Worm (Caenorhabditis elegans) whole organism, L4 larva: ENCODE data around the gene F53G2.3.
A peak's percentile ranks its signal among the peaks of the same experiment; 100 is the strongest.

Experiments
- D1046.2 ChIP-seq: fragments of 200-800 bp; sonication (Bioruptor generic); IDR thresholded peaks from 2 replicates; pipeline ENCODE4 v1.3.6; 2022; ENCODE audit warnings: missing genetic modification characterization, missing compliant biosample characterization
- F44E2.7 ChIP-seq: fragments of 200-800 bp; sonication (Bioruptor generic); IDR thresholded peaks from 2 replicates; pipeline ENCODE4 v2.1.2; 2022; ENCODE audit warnings: missing genetic modification characterization, missing compliant biosample characterization
- R02D3.7 ChIP-seq: fragments of 150-350 bp; sonication (generic microtip); optimal IDR thresholded peaks from 3 replicates; lab custom pipeline; 2014; ENCODE audit warnings: missing biosample characterization, missing genetic modification characterization
- T26A8.4 ChIP-seq: fragments of 200-800 bp; sonication (Bioruptor generic); IDR thresholded peaks from 2 replicates; pipeline ENCODE4 v1.3.6; 2022; ENCODE audit warnings: missing genetic modification characterization, missing compliant biosample characterization
- Y105C5A.15 ChIP-seq: fragments of 200-800 bp; sonication (Bioruptor generic); IDR thresholded peaks from 2 replicates; pipeline ENCODE4 v1.3.6; 2022; ENCODE audit warnings: missing genetic modification characterization, missing compliant biosample characterization
- ZK337.2 ChIP-seq: fragments of 200-800 bp; sonication (Bioruptor generic); IDR thresholded peaks from 2 replicates; pipeline ENCODE4 v1.3.6; 2022; ENCODE audit warnings: missing genetic modification reagents, missing genetic modification characterization, missing compliant biosample characterization
- ZK546.5 ChIP-seq, 2 experiments: sonication (generic microtip); optimal IDR thresholded peaks; 2 replicates each; lab custom pipeline; 2017; ENCODE audit warnings: missing biosample characterization in 2 of 2, missing genetic modification characterization in 2 of 2
- aha-1 ChIP-seq: fragments of 150-350 bp; peaks from one replicate; lab custom pipeline; 2014; ENCODE audit warnings: missing biosample characterization, missing genetic modification characterization
- aly-2 ChIP-seq: sonication (generic microtip); optimal IDR thresholded peaks from 2 replicates; lab custom pipeline; 2018; ENCODE audit warnings: missing biosample characterization, missing genetic modification characterization
- ama-1 ChIP-seq: fragments of 150-350 bp; optimal IDR thresholded peaks from 2 replicates; lab custom pipeline; 2014; ENCODE audit warnings: inconsistent platforms, mixed read lengths
- attf-4 ChIP-seq: sonication (generic microtip); optimal IDR thresholded peaks from 3 replicates; lab custom pipeline; 2017; ENCODE audit warnings: missing biosample characterization, missing genetic modification characterization
- ceh-20 ChIP-seq: fragments of 200-800 bp; sonication (Bioruptor generic); IDR thresholded peaks from 2 replicates; pipeline ENCODE4 v1.3.6; 2022; ENCODE audit warnings: missing genetic modification reagents, missing genetic modification characterization, missing compliant biosample characterization
- ceh-28 ChIP-seq: fragments of 150-350 bp; optimal IDR thresholded peaks from 2 replicates; lab custom pipeline; 2014; ENCODE audit warnings: missing biosample characterization, missing genetic modification reagents, missing genetic modification characterization
- cey-2 ChIP-seq: sonication (generic microtip); optimal IDR thresholded peaks from 3 replicates; lab custom pipeline; 2017; ENCODE audit warnings: missing genetic modification characterization, mild to moderate bottlenecking, missing compliant biosample characterization, antibody characterized with exemption, borderline replicate concordance; ENCODE audit not compliant: insufficient read depth
- ctbp-1 ChIP-seq: fragments of 200-800 bp; sonication (Bioruptor generic); IDR thresholded peaks from 2 replicates; pipeline ENCODE4 v1.3.6; 2022; ENCODE audit warnings: missing genetic modification reagents, missing genetic modification characterization, missing compliant biosample characterization
- daf-12 ChIP-seq: fragments of 150-350 bp; optimal IDR thresholded peaks from 2 replicates; lab custom pipeline; 2014; ENCODE audit warnings: missing biosample characterization, missing genetic modification reagents, missing genetic modification characterization
- daf-16 ChIP-seq, 3 experiments: sonication (generic microtip); optimal IDR thresholded peaks; 2 replicates each; lab custom pipeline; 2016 to 2017; ENCODE audit warnings: missing genetic modification characterization in 3 of 3, missing genetic modification reagents in 3 of 3, mild to moderate bottlenecking in 2 of 3, missing compliant biosample characterization in 2 of 3, missing biosample characterization in 1 of 3, moderate library complexity in 1 of 3
- daf-19 ChIP-seq: fragments of 200-800 bp; sonication (Bioruptor generic); conservative IDR thresholded peaks from 2 replicates; pipeline ENCODE4 v1.3.6; 2022; ENCODE audit warnings: missing genetic modification characterization, missing compliant biosample characterization
- dmd-6 ChIP-seq: fragments of 200-800 bp; sonication (Bioruptor generic); IDR thresholded peaks from 2 replicates; pipeline ENCODE4 v1.3.6; 2022; ENCODE audit warnings: missing genetic modification reagents, missing genetic modification characterization, missing compliant biosample characterization
- dmd-9 ChIP-seq: fragments of 200-800 bp; sonication (Bioruptor generic); IDR thresholded peaks from 2 replicates; pipeline ENCODE4 v1.3.6; 2022; ENCODE audit warnings: missing genetic modification reagents, missing genetic modification characterization, missing compliant biosample characterization
- dpl-1 ChIP-seq: fragments of 150-350 bp; optimal IDR thresholded peaks from 2 replicates; lab custom pipeline; 2014; ENCODE audit warnings: missing biosample characterization, missing genetic modification reagents, missing genetic modification characterization
- dve-1 ChIP-seq: sonication (generic microtip); optimal IDR thresholded peaks from 2 replicates; lab custom pipeline; 2017; ENCODE audit warnings: antibody characterized with exemption, mild to moderate bottlenecking, missing genetic modification characterization, missing compliant biosample characterization; ENCODE audit not compliant: insufficient read depth
- egl-27 ChIP-seq: sonication (generic microtip); optimal IDR thresholded peaks from 3 replicates; lab custom pipeline; 2017; ENCODE audit warnings: missing biosample characterization, missing genetic modification reagents, missing genetic modification characterization
- fkh-10 ChIP-seq: fragments of 150-350 bp; optimal IDR thresholded peaks from 2 replicates; lab custom pipeline; 2014; ENCODE audit warnings: missing biosample characterization, missing genetic modification reagents, missing genetic modification characterization
- fos-1 ChIP-seq: fragments of 150-350 bp; optimal IDR thresholded peaks from 2 replicates; lab custom pipeline; 2014; ENCODE audit warnings: missing biosample characterization, missing genetic modification characterization
- hif-1 ChIP-seq, 2 experiments: sonication (generic microtip); optimal IDR thresholded peaks; 2 replicates each; lab custom pipeline; 2016 to 2017; ENCODE audit warnings: missing compliant biosample characterization in 2 of 2, missing genetic modification characterization in 2 of 2, missing genetic modification reagents in 2 of 2, missing genotype in 2 of 2, mild to moderate bottlenecking in 1 of 2
- hmg-1.1 ChIP-seq: fragments of 200-800 bp; sonication (Bioruptor generic); IDR thresholded peaks from 2 replicates; pipeline ENCODE4 v1.3.6; 2022; ENCODE audit warnings: missing genetic modification reagents, missing genetic modification characterization, missing compliant biosample characterization
- jun-1 ChIP-seq: fragments of 150-350 bp; optimal IDR thresholded peaks from 2 replicates; lab custom pipeline; 2014; ENCODE audit warnings: missing biosample characterization, missing genetic modification reagents, missing genetic modification characterization
- lim-7 ChIP-seq: fragments of 200-800 bp; sonication (Bioruptor generic); IDR thresholded peaks from 2 replicates; pipeline ENCODE4 v1.3.6; 2022; ENCODE audit warnings: missing genetic modification characterization, missing compliant biosample characterization
- lin-13 ChIP-seq: fragments of 150-350 bp; optimal IDR thresholded peaks from 2 replicates; lab custom pipeline; 2014; ENCODE audit warnings: missing biosample characterization, missing genetic modification reagents, missing genetic modification characterization
- lir-3 ChIP-seq: sonication (generic microtip); optimal IDR thresholded peaks from 2 replicates; lab custom pipeline; 2016; ENCODE audit warnings: mild to moderate bottlenecking, missing genetic modification characterization, missing compliant biosample characterization
- madf-9 ChIP-seq: fragments of 200-800 bp; sonication (Bioruptor generic); conservative IDR thresholded peaks from 2 replicates; pipeline ENCODE4 v1.3.6; 2022; ENCODE audit warnings: missing genetic modification reagents, missing genetic modification characterization, missing compliant biosample characterization
- mep-1 ChIP-seq: fragments of 150-350 bp; sonication (generic microtip); optimal IDR thresholded peaks from 3 replicates; lab custom pipeline; 2014; ENCODE audit warnings: missing biosample characterization, missing genetic modification characterization
- mes-2 ChIP-seq: sonication (generic microtip); optimal IDR thresholded peaks from 2 replicates; lab custom pipeline; 2016; ENCODE audit warnings: missing genotype, mild to moderate bottlenecking, missing genetic modification characterization, missing compliant biosample characterization; ENCODE audit not compliant: poor library complexity, severe bottlenecking
- nhr-102 ChIP-seq: sonication (generic microtip); optimal IDR thresholded peaks from 2 replicates; lab custom pipeline; 2016; ENCODE audit warnings: mild to moderate bottlenecking, missing genetic modification characterization, moderate library complexity, missing compliant biosample characterization
- nhr-77 ChIP-seq: fragments of 150-350 bp; optimal IDR thresholded peaks from 2 replicates; lab custom pipeline; 2014; ENCODE audit warnings: missing biosample characterization, missing genetic modification characterization
- pqm-1 ChIP-seq: sonication (generic microtip); optimal IDR thresholded peaks from 2 replicates; lab custom pipeline; 2017; ENCODE audit warnings: missing biosample characterization, missing genetic modification characterization
- set-16 ChIP-seq: fragments of 200-800 bp; sonication (Bioruptor generic); IDR thresholded peaks from 2 replicates; pipeline ENCODE4 v1.3.6; 2022; ENCODE audit warnings: missing genetic modification reagents, missing genetic modification characterization, missing compliant biosample characterization
- skn-1 ChIP-seq: fragments of 150-350 bp; optimal IDR thresholded peaks from 2 replicates; lab custom pipeline; 2014; ENCODE audit warnings: missing biosample characterization, missing genetic modification characterization
- snpc-4 ChIP-seq: fragments of 150-350 bp; optimal IDR thresholded peaks from 2 replicates; lab custom pipeline; 2014; ENCODE audit warnings: missing biosample characterization, missing genetic modification characterization
- tag-97 ChIP-seq: fragments of 200-800 bp; sonication (Bioruptor generic); IDR thresholded peaks from 2 replicates; pipeline ENCODE4 v1.3.6; 2022; ENCODE audit warnings: missing genetic modification characterization, missing compliant biosample characterization
- tra-1 ChIP-seq: fragments of 200-800 bp; sonication (Bioruptor generic); IDR thresholded peaks from 2 replicates; pipeline ENCODE4 v1.3.6; 2022; ENCODE audit warnings: missing genetic modification reagents, missing genetic modification characterization, missing compliant biosample characterization
- zfp-2 ChIP-seq: sonication (generic microtip); optimal IDR thresholded peaks from 2 replicates; lab custom pipeline; 2016; ENCODE audit warnings: mild to moderate bottlenecking, missing genetic modification characterization, missing compliant biosample characterization
- zfp-3 ChIP-seq: fragments of 200-800 bp; sonication (Bioruptor generic); conservative IDR thresholded peaks from 2 replicates; pipeline ENCODE4 v1.3.6; 2022; ENCODE audit warnings: missing genetic modification reagents, missing genetic modification characterization, missing compliant biosample characterization
- zip-11 ChIP-seq: fragments of 200-800 bp; sonication (Bioruptor generic); IDR thresholded peaks from 2 replicates; pipeline ENCODE4 v1.3.6; 2022; ENCODE audit warnings: missing genetic modification characterization, missing compliant biosample characterization
- zip-2 ChIP-seq: fragments of 150-350 bp; optimal IDR thresholded peaks from 2 replicates; lab custom pipeline; 2014; ENCODE audit warnings: missing biosample characterization, missing genetic modification characterization
- ztf-11 ChIP-seq: fragments of 150-350 bp; optimal IDR thresholded peaks from 2 replicates; lab custom pipeline; 2014; ENCODE audit warnings: missing biosample characterization, missing genetic modification characterization
- ztf-7 ChIP-seq: fragments of 150-350 bp; optimal IDR thresholded peaks from 2 replicates; lab custom pipeline; 2014; ENCODE audit warnings: missing biosample characterization, missing genetic modification characterization

Gene F53G2.3

DNA sequence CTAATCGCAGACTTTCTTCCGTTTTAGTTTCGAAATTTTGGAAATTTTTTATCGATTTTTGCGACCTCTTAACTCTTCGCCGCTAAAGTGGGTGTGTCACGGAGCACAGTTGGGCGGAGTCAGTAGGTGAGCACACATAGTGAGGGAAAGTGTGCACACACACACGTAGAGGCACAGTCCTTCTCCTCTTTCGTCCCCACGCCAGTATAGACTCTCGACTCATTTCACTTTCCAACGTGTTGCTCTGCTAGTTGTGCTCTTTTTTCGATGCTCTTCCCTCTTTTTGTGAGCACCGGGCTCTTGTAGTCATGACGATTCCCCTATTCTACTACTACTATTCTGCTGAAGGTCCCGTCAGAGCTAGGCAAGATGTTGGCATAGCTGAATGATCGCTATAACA is 27.7 kb upstream of the F53G2.3 start (continued):
- TF ChIP-seq lim-7 (GFP tag; lab: Robert Waterston, UW), result no peak
- no peak for TF ChIP-seq daf-19 (GFP tag; lab: Robert Waterston, UW)
- no peak for TF ChIP-seq attf-4 (tag; lab: Kevin White, UChicago)
- TF ChIP-seq dmd-6 (GFP tag; lab: Robert Waterston, UW), result peak; percentile 21; the same call in 1 of the 2 replicates
- TF ChIP-seq pqm-1 (tag; lab: Kevin White, UChicago), result peak; percentile 32
- peak; percentile 32 for TF ChIP-seq dve-1 (tag; lab: Kevin White, UChicago)
- peak; percentile 27 for TF ChIP-seq ama-1 (lab: Kevin White, UChicago)
- peak; percentile 32 for TF ChIP-seq mep-1 (tag; lab: Kevin White, UChicago)
- TF ChIP-seq daf-16 (GFP tag; optimal IDR thresholded peaks at IDR 0.05; lab: Kevin White, UChicago), result no peak
- TF ChIP-seq daf-16 (tag; optimal IDR thresholded peaks at IDR 0.05; lab: Kevin White, UChicago), result peak; percentile 26

DNA sequence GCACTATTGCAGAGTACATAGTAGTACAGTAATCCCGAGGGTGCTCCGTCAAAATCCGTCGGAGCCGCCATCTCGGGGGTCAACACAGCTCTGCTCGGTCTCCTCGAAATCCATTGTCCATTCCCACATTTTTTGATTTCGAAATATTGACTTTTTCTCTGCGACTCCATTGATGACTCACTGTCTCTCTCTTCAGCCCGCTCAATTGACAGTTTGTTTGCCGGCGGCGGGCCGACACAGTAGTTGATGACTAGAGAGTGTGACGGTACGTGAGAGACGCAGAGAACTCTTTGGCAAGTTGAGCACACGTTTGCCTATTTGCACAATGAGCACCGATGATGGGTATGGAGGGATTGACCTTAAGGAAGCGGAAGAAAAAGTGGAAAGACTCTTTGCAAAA is 25.4 kb upstream of the F53G2.3 start:
- no peak for TF ChIP-seq lir-3 (tag; lab: Kevin White, UChicago)
- no peak for TF ChIP-seq T26A8.4 (GFP tag; lab: Robert Waterston, UW)
- TF ChIP-seq lin-13 (GFP tag; lab: Kevin White, UChicago), result no peak
- TF ChIP-seq mes-2 (tag; lab: Kevin White, UChicago), result peak; percentile 12
- no peak for TF ChIP-seq jun-1 (tag; lab: Kevin White, UChicago)
- no peak for TF ChIP-seq aly-2
- TF ChIP-seq cey-2 (tag; lab: Kevin White, UChicago), result no peak
- TF ChIP-seq ceh-28 (tag; lab: Kevin White, UChicago), result no peak
- TF ChIP-seq dmd-9, result no peak
- no peak for TF ChIP-seq daf-19 (GFP tag; lab: Robert Waterston, UW)
- TF ChIP-seq snpc-4 (tag; lab: Kevin White, UChicago), result no peak
- no peak for TF ChIP-seq hif-1 (tag; optimal IDR thresholded peaks at IDR 0.05; lab: Kevin White, UChicago)
- no peak for TF ChIP-seq ama-1 (lab: Kevin White, UChicago)
- TF ChIP-seq zfp-3 (GFP tag; lab: Robert Waterston, UW), result no peak
- no peak for TF ChIP-seq skn-1 (tag; lab: Kevin White, UChicago)
- TF ChIP-seq zfp-2 (tag; lab: Kevin White, UChicago), result no peak
- no peak for TF ChIP-seq D1046.2 (GFP tag; lab: Robert Waterston, UW)
- TF ChIP-seq zip-11 (GFP tag; lab: Robert Waterston, UW), result no peak
- TF ChIP-seq daf-16 (GFP tag; optimal IDR thresholded peaks at IDR 0.05; lab: Kevin White, UChicago), result no peak
- TF ChIP-seq daf-16 (tag; optimal IDR thresholded peaks at IDR 0.05; lab: Kevin White, UChicago), result peak; percentile 77
- no peak for TF ChIP-seq egl-27 (tag; lab: Kevin White, UChicago)
- peak; percentile 64 for TF ChIP-seq dmd-6 (GFP tag; lab: Robert Waterston, UW)
- TF ChIP-seq R02D3.7 (tag; lab: Kevin White, UChicago), result no peak
- peak; percentile 9 for TF ChIP-seq dpl-1 (GFP tag; lab: Kevin White, UChicago)
- no peak for TF ChIP-seq tra-1
- TF ChIP-seq ctbp-1 (GFP tag; lab: Robert Waterston, UW), result no peak
- no peak for TF ChIP-seq zip-2
- TF ChIP-seq nhr-102 (tag; lab: Kevin White, UChicago), result no peak
- TF ChIP-seq F44E2.7 (GFP tag; lab: Robert Waterston, UW), result 0 out of 2 replicates have a peak, but pooled peaks have one; percentile 20
- TF ChIP-seq ceh-20, result no peak
- no peak for TF ChIP-seq attf-4 (tag; lab: Kevin White, UChicago)
- no peak for TF ChIP-seq fos-1 (tag; lab: Kevin White, UChicago)
- peak; percentile 72 for TF ChIP-seq pqm-1 (tag; lab: Kevin White, UChicago)
- TF ChIP-seq ztf-7 (tag; lab: Kevin White, UChicago), result no peak
- TF ChIP-seq hmg-1.1 (GFP tag; lab: Robert Waterston, UW), result no peak; the same call in 1 of the 2 replicates
- TF ChIP-seq dve-1 (tag; lab: Kevin White, UChicago), result peak; percentile 62
- no peak for TF ChIP-seq ZK337.2 (GFP tag; lab: Robert Waterston, UW)
- no peak for TF ChIP-seq tag-97 (GFP tag; lab: Robert Waterston, UW)
- TF ChIP-seq daf-12 (tag; lab: Kevin White, UChicago), result no peak
- no peak; the same call in 1 of the 2 replicates for TF ChIP-seq set-16 (GFP tag; lab: Robert Waterston, UW)
- no peak for TF ChIP-seq fkh-10 (GFP tag; lab: Kevin White, UChicago)
- TF ChIP-seq aha-1 (tag; lab: Kevin White, UChicago), result no peak
- no peak for TF ChIP-seq Y105C5A.15 (GFP tag; lab: Robert Waterston, UW)
- TF ChIP-seq ztf-11 (tag; lab: Kevin White, UChicago), result no peak
- no peak for TF ChIP-seq ZK546.5 (tag; optimal IDR thresholded peaks at IDR 0.05; lab: Kevin White, UChicago)
- peak; percentile 33 for TF ChIP-seq nhr-77
- no peak for TF ChIP-seq madf-9 (GFP tag; lab: Robert Waterston, UW)
